Fruit fly (Drosophila melanogaster): ENCODE data around the gene ph-d.

ph-d gene

DNA sequence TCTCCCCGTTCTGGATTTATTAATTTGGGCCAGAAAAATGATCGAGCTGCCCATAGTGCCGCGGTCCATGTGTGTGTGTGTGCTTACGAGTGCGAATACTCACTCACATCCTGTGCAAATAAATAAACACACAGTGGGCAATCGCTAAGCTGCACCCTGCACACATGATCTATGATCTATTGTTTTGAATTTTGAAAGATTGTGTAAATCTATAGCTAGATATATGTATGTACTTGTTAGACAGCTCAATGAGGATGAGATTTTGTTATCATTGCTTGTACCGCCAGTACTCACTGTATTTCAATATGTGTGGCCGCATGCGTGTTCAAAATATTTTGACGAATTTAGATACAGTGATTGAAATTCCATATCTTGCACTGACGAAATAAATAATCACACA is 40.0 kb downstream of the ph-d start (continued):
- TF ChIP-seq salr (GFP tag; optimal IDR thresholded peaks at IDR 0.05): peak; percentile 61 to 83
- peak; percentile 90 for TF ChIP-seq CG8119 (GFP tag; IDR thresholded peaks at IDR 0.05)
- peak; percentile 91 for TF ChIP-seq CG32006 (GFP tag; optimal IDR thresholded peaks at IDR 0.05)
- TF ChIP-seq dsx (GFP tag; optimal IDR thresholded peaks at IDR 0.05; ENCODE audit: poor library complexity, severe bottlenecking): peak; percentile 86
- TF ChIP-seq Hr39 (GFP tag; optimal IDR thresholded peaks at IDR 0.05): peak; percentile 93
- peak; percentile 83 for TF ChIP-seq Sox15 (GFP tag; optimal IDR thresholded peaks at IDR 0.05)
- peak; percentile 81 for TF ChIP-seq CG10631 (GFP tag; optimal IDR thresholded peaks at IDR 0.05)
- TF ChIP-seq esn (GFP tag; optimal IDR thresholded peaks at IDR 0.05): peak; percentile 84
- peak; percentile 79 for TF ChIP-seq CG11902 (GFP tag; optimal IDR thresholded peaks at IDR 0.05)
- TF ChIP-seq CG15336 (GFP tag; IDR thresholded peaks at IDR 0.05): peak; percentile 92
- TF ChIP-seq cyc (GFP tag; optimal IDR thresholded peaks at IDR 0.05): peak; percentile 87
- peak; percentile 87 for TF ChIP-seq net (GFP tag; optimal IDR thresholded peaks at IDR 0.05)
- peak; percentile 95 for TF ChIP-seq eg (GFP tag; IDR thresholded peaks at IDR 0.05)

DNA sequence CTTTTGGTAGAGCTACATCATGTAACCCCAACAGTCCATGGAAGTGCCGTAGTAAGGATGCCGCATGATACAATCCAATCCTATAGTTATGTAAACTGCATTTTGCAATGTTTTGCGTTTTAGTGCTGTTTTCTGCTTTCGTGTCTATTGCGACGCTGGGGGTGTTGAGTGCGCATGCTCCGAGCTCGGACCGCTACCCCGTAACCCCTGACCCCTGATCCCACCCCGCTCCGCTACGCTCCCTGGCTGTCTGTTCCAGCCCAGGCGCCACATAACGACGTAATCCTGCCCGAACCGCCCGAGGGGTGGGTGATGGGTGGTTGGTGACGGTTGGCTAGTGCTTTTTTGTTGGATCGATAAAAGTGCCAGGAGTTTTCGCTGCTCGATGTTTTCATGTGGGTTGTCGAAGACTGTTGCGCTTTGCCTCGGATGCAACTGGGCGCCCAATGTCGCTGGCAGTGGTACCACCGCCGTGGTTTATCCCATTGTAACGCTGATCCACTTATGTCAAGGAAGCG is 41.2 kb downstream of the ph-d start:
- no peak for TF ChIP-seq Lpt (GFP tag; optimal IDR thresholded peaks at IDR 0.05)
- no peak for TF ChIP-seq Hr4 (GFP tag; optimal IDR thresholded peaks at IDR 0.05)
- no peak for TF ChIP-seq vri (GFP tag; optimal IDR thresholded peaks at IDR 0.05)
- no peak for TF ChIP-seq Blimp-1 (GFP tag; optimal IDR thresholded peaks at IDR 0.05)
- no peak for TF ChIP-seq achi (GFP tag; optimal IDR thresholded peaks at IDR 0.05)
- no peak for TF ChIP-seq net (GFP tag; optimal IDR thresholded peaks at IDR 0.05)
- TF ChIP-seq CG8632 (GFP tag; optimal IDR thresholded peaks at IDR 0.05): no peak

DNA sequence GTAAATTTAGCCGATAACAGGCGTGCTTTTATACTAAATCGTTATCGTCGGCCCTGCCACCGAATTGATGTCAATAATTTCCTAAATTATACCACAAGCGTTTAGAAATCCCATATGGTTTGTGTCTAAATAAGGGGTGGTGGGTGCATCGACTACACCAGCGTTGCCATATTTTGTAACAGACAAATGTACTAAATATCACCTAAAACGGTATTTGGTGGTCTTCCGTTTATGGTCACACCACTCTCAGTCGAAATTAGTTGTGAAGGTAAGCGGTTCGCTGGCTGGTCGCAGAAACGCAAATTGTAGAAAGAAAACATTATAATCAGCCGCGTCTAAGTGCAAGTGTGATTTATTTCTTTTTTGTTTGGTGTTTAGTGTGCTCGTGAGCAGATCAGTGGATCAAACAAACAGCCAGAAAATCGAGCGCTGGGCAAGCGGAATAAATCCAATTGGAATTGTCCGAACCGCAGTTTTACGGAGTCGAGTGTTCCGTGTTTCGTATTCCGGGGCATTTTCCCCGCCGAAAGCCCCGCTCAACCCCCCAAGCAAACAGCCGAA is 42.6 kb downstream of the ph-d start, which contains the start of the genes CG16903 and Unc-76:
CG16903 (minus strand) TSS at position 39 of the 561 bp plus-strand sequence.
Unc-76 (plus strand) TSS at position 244 of the 561 bp plus-strand sequence.
- no peak for TF ChIP-seq CG4318 (GFP tag; optimal IDR thresholded peaks at IDR 0.05)
- no peak for TF ChIP-seq CG11902 (GFP tag; optimal IDR thresholded peaks at IDR 0.05)
- TF ChIP-seq Hr39 (GFP tag; optimal IDR thresholded peaks at IDR 0.05): no peak
- peak; percentile 32 for TF ChIP-seq Sox14 (GFP tag; optimal IDR thresholded peaks at IDR 0.05)
- peak; percentile 83 for TF ChIP-seq Eip78C (GFP tag)
- no peak for TF ChIP-seq Lpt (GFP tag; optimal IDR thresholded peaks at IDR 0.05)
- 0 out of 3 replicates have a peak, but pooled peaks have one; percentile 26 for TF ChIP-seq CG6163 (GFP tag; IDR thresholded peaks at IDR 0.05)
- no peak for TF ChIP-seq CG11762 (GFP tag; optimal IDR thresholded peaks at IDR 0.05; ENCODE audit: insufficient read depth)
- no peak for TF ChIP-seq fd59A (GFP tag; optimal IDR thresholded peaks at IDR 0.05)
- TF ChIP-seq net (GFP tag; optimal IDR thresholded peaks at IDR 0.05): no peak
- no peak for TF ChIP-seq pdm3 (GFP tag; optimal IDR thresholded peaks at IDR 0.05)
- TF ChIP-seq Met (GFP tag; optimal IDR thresholded peaks at IDR 0.05): no peak
- no peak for TF ChIP-seq CG31627 (GFP tag; optimal IDR thresholded peaks at IDR 0.05)
- TF ChIP-seq CG8632 (GFP tag; optimal IDR thresholded peaks at IDR 0.05): no peak
- TF ChIP-seq CG10669 (GFP tag; optimal IDR thresholded peaks at IDR 0.05): no peak
- TF ChIP-seq Hr38 (GFP tag; optimal IDR thresholded peaks at IDR 0.05): no peak
- TF ChIP-seq Hr4 (GFP tag; optimal IDR thresholded peaks at IDR 0.05): no peak
- no peak for TF ChIP-seq OdsH (GFP tag; optimal IDR thresholded peaks at IDR 0.05)
- TF ChIP-seq CG8319 (GFP tag; optimal IDR thresholded peaks at IDR 0.05): no peak
- TF ChIP-seq fkh (GFP tag; optimal IDR thresholded peaks at IDR 0.05): peak; percentile 11
- no peak for TF ChIP-seq Gug (GFP tag; IDR thresholded peaks at IDR 0.05)
- no peak for TF ChIP-seq CG7368 (GFP tag; optimal IDR thresholded peaks at IDR 0.05)
- TF ChIP-seq salr (GFP tag; optimal IDR thresholded peaks at IDR 0.05): peak in 1 of 2 experiments; percentile 2
- TF ChIP-seq CG6276 (GFP tag; optimal IDR thresholded peaks at IDR 0.05): no peak
- TF ChIP-seq Ets21C (GFP tag; optimal IDR thresholded peaks at IDR 0.05): no peak
- no peak for TF ChIP-seq spab (GFP tag; optimal IDR thresholded peaks at IDR 0.05)
- no peak for TF ChIP-seq CG9139 (GFP tag; optimal IDR thresholded peaks at IDR 0.05)
- no peak for TF ChIP-seq Sox102F (GFP tag; optimal IDR thresholded peaks at IDR 0.05)
- TF ChIP-seq Eip93F (GFP tag; optimal IDR thresholded peaks at IDR 0.05): no peak
- TF ChIP-seq CG15336 (GFP tag; IDR thresholded peaks at IDR 0.05): peak; percentile 30; the same call in 1 of the 2 replicates
- 0 out of 3 replicates have a peak, but pooled peaks have one; percentile 7 for TF ChIP-seq eg (GFP tag; IDR thresholded peaks at IDR 0.05)
- TF ChIP-seq topi (GFP tag; optimal IDR thresholded peaks at IDR 0.05): no peak
- no peak for TF ChIP-seq acj6 (GFP tag; optimal IDR thresholded peaks at IDR 0.05)
- TF ChIP-seq vri (GFP tag; optimal IDR thresholded peaks at IDR 0.05): peak; percentile 51
- TF ChIP-seq CG3919 (GFP tag; optimal IDR thresholded peaks at IDR 0.05): peak; percentile 6
- TF ChIP-seq lz (GFP tag; optimal IDR thresholded peaks at IDR 0.05): peak; percentile 21
- no peak for TF ChIP-seq CG11294 (GFP tag; IDR thresholded peaks at IDR 0.05)

Measured in whole organism, prepupa.